Worm (Caenorhabditis elegans) whole organism, dauer: ENCODE data around the gene lars-1.

ENCODE experiments used
- unc-62 ChIP-seq: sonication (generic microtip); optimal IDR thresholded peaks from 2 replicates; lab custom pipeline; 2017; ENCODE audit warnings: missing biosample characterization, missing genetic modification reagents, missing genetic modification characterization

lars-1 gene

ce11 chrIII:4186751-4187309 is at the start of gene lars-1:
TSS of gene lars-1 (minus strand) at chrIII:4186801.
- no peak for TF ChIP-seq unc-62 (GFP tag; lab: Kevin White, UChicago)

ce11 chrIII:4236178-4236577 is 49.6 kb upstream of the lars-1 start:
- TF ChIP-seq unc-62 (GFP tag; lab: Kevin White, UChicago): no peak

- TF ChIP-seq unc-62 (GFP tag; lab: Kevin White, UChicago): no peak
Observed at ce11 chrIII:4234642-4235295, 48.2 kb upstream of the lars-1 start.

ce11 chrIII:4232811-4233269 is 46.2 kb upstream of the lars-1 start, which contains the start of gene nhr-20:
TSS of gene nhr-20 (minus strand) at chrIII:4233219.
- TF ChIP-seq unc-62 (GFP tag; lab: Kevin White, UChicago): no peak

- TF ChIP-seq unc-62 (GFP tag; lab: Kevin White, UChicago): no peak
Observed at ce11 chrIII:4231372-4231771, 44.8 kb upstream of the lars-1 start.

- no peak for TF ChIP-seq unc-62 (GFP tag; lab: Kevin White, UChicago)
Observed at ce11 chrIII:4230092-4230491, 43.5 kb upstream of the lars-1 start.

- TF ChIP-seq unc-62 (GFP tag; lab: Kevin White, UChicago): no peak
Observed at ce11 chrIII:4228841-4229240, 42.2 kb upstream of the lars-1 start, which contains the start of gene F43C1.5. TSS of gene F43C1.5 (plus strand) at chrIII:4229141.

- TF ChIP-seq unc-62 (GFP tag; lab: Kevin White, UChicago): no peak
Observed at ce11 chrIII:4228008-4228407, 41.4 kb upstream of the lars-1 start, which contains the start of gene mpk-1. TSS of gene mpk-1 (minus strand) at chrIII:4228108.

- no peak for TF ChIP-seq unc-62 (GFP tag; lab: Kevin White, UChicago)
Observed at ce11 chrIII:4227363-4227762, 40.8 kb upstream of the lars-1 start.

- TF ChIP-seq unc-62 (GFP tag; lab: Kevin White, UChicago): no peak
Observed at ce11 chrIII:4224722-4225121, 38.1 kb upstream of the lars-1 start.

ce11 chrIII:4223668-4224127 is 37.1 kb upstream of the lars-1 start:
- no peak for TF ChIP-seq unc-62 (GFP tag; lab: Kevin White, UChicago)

- TF ChIP-seq unc-62 (GFP tag; lab: Kevin White, UChicago): no peak
Observed at ce11 chrIII:4221527-4221926, 34.9 kb upstream of the lars-1 start.

- no peak for TF ChIP-seq unc-62 (GFP tag; lab: Kevin White, UChicago)
Observed at ce11 chrIII:4220864-4221263, 34.3 kb upstream of the lars-1 start.

ce11 chrIII:4210661-4211060 is 24.1 kb upstream of the lars-1 start:
- TF ChIP-seq unc-62 (GFP tag; lab: Kevin White, UChicago): no peak

ce11 chrIII:4209188-4209587 is 22.6 kb upstream of the lars-1 start, which contains the start of gene phlp-2:
TSS of gene phlp-2 (plus strand) at chrIII:4209488.
- no peak for TF ChIP-seq unc-62 (GFP tag; lab: Kevin White, UChicago)

ce11 chrIII:4208210-4208609 is 21.6 kb upstream of the lars-1 start:
- no peak for TF ChIP-seq unc-62 (GFP tag; lab: Kevin White, UChicago)
